Worm (Caenorhabditis elegans) whole organism, L2 larva: Measurements from ENCODE around the gene R02E4.3.
A peak's percentile ranks its signal among the peaks of the same experiment; 100 is the strongest.

Source experiments
- F13H6.1 ChIP-seq: sonication (generic microtip); optimal IDR thresholded peaks from 2 replicates; lab custom pipeline; 2016; ENCODE audit warnings: missing genetic modification characterization, missing compliant biosample characterization
- Y55F3AM.14 ChIP-seq: fragments of 200-800 bp; sonication (Bioruptor generic); optimal IDR thresholded peaks from 2 replicates; lab custom pipeline; 2018; ENCODE audit warnings: mild to moderate bottlenecking, missing genetic modification characterization, missing compliant biosample characterization
- ZK546.5 ChIP-seq: sonication (generic microtip); optimal IDR thresholded peaks from 2 replicates; lab custom pipeline; 2017; ENCODE audit warnings: missing biosample characterization, missing genetic modification characterization
- alr-1 ChIP-seq: fragments of 150-350 bp; optimal IDR thresholded peaks from 2 replicates; lab custom pipeline; 2014; ENCODE audit warnings: missing biosample characterization, missing genetic modification characterization
- aly-2 ChIP-seq: fragments of 150-350 bp; optimal IDR thresholded peaks from 2 replicates; lab custom pipeline; 2014; ENCODE audit warnings: missing biosample characterization, missing genetic modification characterization
- ama-1 ChIP-seq: fragments of 150-350 bp; optimal IDR thresholded peaks from 2 replicates; lab custom pipeline; 2018; ENCODE audit warnings: inconsistent platforms
- blmp-1 ChIP-seq: sonication (generic microtip); optimal IDR thresholded peaks from 2 replicates; lab custom pipeline; 2017; ENCODE audit warnings: missing genetic modification characterization, mild to moderate bottlenecking, missing compliant biosample characterization, antibody characterized with exemption, moderate library complexity; ENCODE audit not compliant: insufficient read depth
- ceh-82 ChIP-seq: fragments of 150-350 bp; optimal IDR thresholded peaks from 2 replicates; lab custom pipeline; 2014; ENCODE audit warnings: missing biosample characterization, missing genetic modification characterization
- crh-2 ChIP-seq: sonication (generic microtip); optimal IDR thresholded peaks from 2 replicates; lab custom pipeline; 2017; ENCODE audit warnings: missing biosample characterization, missing genetic modification characterization
- dmd-4 ChIP-seq: sonication (generic microtip); optimal IDR thresholded peaks from 2 replicates; lab custom pipeline; 2017; ENCODE audit warnings: missing biosample characterization, missing genetic modification characterization
- elt-3 ChIP-seq: sonication (generic microtip); optimal IDR thresholded peaks from 2 replicates; lab custom pipeline; 2017; ENCODE audit warnings: missing biosample characterization, missing genetic modification characterization
- fos-1 ChIP-seq: fragments of 150-350 bp; optimal IDR thresholded peaks from 2 replicates; lab custom pipeline; 2014; ENCODE audit warnings: missing biosample characterization, missing genetic modification characterization
- gmeb-1 ChIP-seq: fragments of 150-350 bp; optimal IDR thresholded peaks from 2 replicates; lab custom pipeline; 2014; ENCODE audit warnings: missing biosample characterization, missing genetic modification characterization
- lin-11 ChIP-seq: fragments of 150-350 bp; sonication (generic microtip); optimal IDR thresholded peaks from 2 replicates; lab custom pipeline; 2014; ENCODE audit warnings: missing biosample characterization, missing genetic modification characterization, inconsistent platforms, mixed read lengths
- lin-13 ChIP-seq: fragments of 150-350 bp; optimal IDR thresholded peaks from 2 replicates; lab custom pipeline; 2014; ENCODE audit warnings: missing biosample characterization, missing genetic modification reagents, missing genetic modification characterization
- lin-39 ChIP-seq: fragments of 150-350 bp; optimal IDR thresholded peaks from 2 replicates; lab custom pipeline; 2014; ENCODE audit warnings: missing biosample characterization, missing genetic modification reagents, missing genetic modification characterization
- lsy-2 ChIP-seq, 2 experiments: fragments of 150-350 bp in 1 of 2; sonication (generic microtip) in 1 of 2; optimal IDR thresholded peaks; 2 replicates each; lab custom pipeline; 2014 to 2017; ENCODE audit warnings: missing biosample characterization in 2 of 2, missing genetic modification characterization in 2 of 2
- mab-5 ChIP-seq: fragments of 150-350 bp; optimal IDR thresholded peaks from 2 replicates; lab custom pipeline; 2014; ENCODE audit warnings: missing biosample characterization, missing genetic modification characterization
- mbf-1 ChIP-seq: sonication (generic microtip); optimal IDR thresholded peaks from 2 replicates; lab custom pipeline; 2017; ENCODE audit warnings: missing biosample characterization, missing genetic modification characterization
- mdl-1 ChIP-seq, 2 experiments: fragments of 150-350 bp in 1 of 2; sonication (generic microtip) in 1 of 2; optimal IDR thresholded peaks; 2 replicates each; lab custom pipeline; 2017; ENCODE audit warnings: missing biosample characterization in 2 of 2, missing genetic modification characterization in 2 of 2
- nhr-10 ChIP-seq: sonication (generic microtip); optimal IDR thresholded peaks from 2 replicates; lab custom pipeline; 2017; ENCODE audit warnings: missing biosample characterization, missing genetic modification characterization
- nhr-11 ChIP-seq: fragments of 150-350 bp; optimal IDR thresholded peaks from 2 replicates; lab custom pipeline; 2014; ENCODE audit warnings: missing biosample characterization, missing genetic modification characterization
- nhr-12 ChIP-seq: fragments of 150-350 bp; optimal IDR thresholded peaks from 2 replicates; lab custom pipeline; 2014; ENCODE audit warnings: missing biosample characterization, missing genetic modification characterization
- nhr-129 ChIP-seq: fragments of 150-350 bp; optimal IDR thresholded peaks from 2 replicates; lab custom pipeline; 2014; ENCODE audit warnings: missing biosample characterization, missing genetic modification characterization
- nhr-21 ChIP-seq: fragments of 150-350 bp; optimal IDR thresholded peaks from 2 replicates; lab custom pipeline; 2014; ENCODE audit warnings: missing biosample characterization, missing genetic modification characterization
- nhr-23 ChIP-seq: fragments of 150-350 bp; optimal IDR thresholded peaks from 2 replicates; lab custom pipeline; 2014; ENCODE audit warnings: missing biosample characterization, missing genetic modification reagents, missing genetic modification characterization
- nhr-237 ChIP-seq: fragments of 150-350 bp; optimal IDR thresholded peaks from 2 replicates; lab custom pipeline; 2014; ENCODE audit warnings: missing biosample characterization, missing genetic modification characterization
- nhr-77 ChIP-seq: fragments of 150-350 bp; optimal IDR thresholded peaks from 2 replicates; lab custom pipeline; 2014; ENCODE audit warnings: missing biosample characterization, missing genetic modification characterization
- peb-1 ChIP-seq: fragments of 150-350 bp; optimal IDR thresholded peaks from 2 replicates; lab custom pipeline; 2014; ENCODE audit warnings: missing biosample characterization, missing genetic modification characterization
- sem-4 ChIP-seq: fragments of 150-350 bp; optimal IDR thresholded peaks from 2 replicates; lab custom pipeline; 2014; ENCODE audit warnings: missing biosample characterization, missing genetic modification reagents, missing genetic modification characterization
- skn-1 ChIP-seq: sonication (generic microtip); optimal IDR thresholded peaks from 2 replicates; lab custom pipeline; 2017; ENCODE audit warnings: missing biosample characterization, missing genetic modification characterization
- sma-3 ChIP-seq: sonication (generic microtip); optimal IDR thresholded peaks from 2 replicates; lab custom pipeline; 2016; ENCODE audit warnings: missing genetic modification reagents, missing genetic modification characterization, missing compliant biosample characterization
- sma-9 ChIP-seq, 2 experiments: fragments of 150-350 bp in 1 of 2; sonication (generic microtip) in 1 of 2; optimal IDR thresholded peaks; 2 replicates each; lab custom pipeline; 2014 to 2016; ENCODE audit warnings: missing genetic modification characterization in 2 of 2, mild to moderate bottlenecking in 1 of 2, missing biosample characterization in 1 of 2, missing compliant biosample characterization in 1 of 2, missing genetic modification reagents in 1 of 2, moderate library complexity in 1 of 2
- snpc-4 ChIP-seq: fragments of 150-350 bp; optimal IDR thresholded peaks from 2 replicates; lab custom pipeline; 2014; ENCODE audit warnings: missing biosample characterization, missing genetic modification characterization
- unc-39 ChIP-seq: fragments of 150-350 bp; optimal IDR thresholded peaks from 2 replicates; lab custom pipeline; 2014; ENCODE audit warnings: missing biosample characterization, missing genetic modification characterization
- unc-55 ChIP-seq: fragments of 150-350 bp; sonication (generic microtip); optimal IDR thresholded peaks from 3 replicates; lab custom pipeline; 2014; ENCODE audit warnings: missing biosample characterization, missing genetic modification reagents, missing genetic modification characterization
- unc-62 ChIP-seq: fragments of 150-350 bp; optimal IDR thresholded peaks from 2 replicates; lab custom pipeline; 2014; ENCODE audit warnings: missing biosample characterization, missing genetic modification reagents, missing genetic modification characterization
- zag-1 ChIP-seq: fragments of 150-350 bp; optimal IDR thresholded peaks from 2 replicates; lab custom pipeline; 2014; ENCODE audit warnings: missing biosample characterization, missing genetic modification characterization

The R02E4.3 gene

ce11 chrX:4131354-4131753 lies 29.4 kb upstream of the R02E4.3 start:
- TF ChIP-seq nhr-237 (no peak), ZK546.5 (tag; lab: Kevin White, UChicago) (no peak), mbf-1 (tag; lab: Kevin White, UChicago) (no peak), sem-4 (tag; lab: Kevin White, UChicago) (no peak), nhr-23 (no peak), ceh-82 (tag; lab: Kevin White, UChicago) (no peak), F13H6.1 (tag; lab: Kevin White, UChicago) (peak; percentile 36), nhr-12 (tag; lab: Kevin White, UChicago) (no peak), nhr-129 (tag; lab: Kevin White, UChicago) (peak; percentile 57), lsy-2 (tag; optimal IDR thresholded peaks at IDR 0.05; lab: Kevin White, UChicago) (peak in 1 of 2 experiments; percentile 51), sma-9 (GFP tag; optimal IDR thresholded peaks at IDR 0.05; lab: Kevin White, UChicago) (peak; percentile 52), sma-9 (tag; optimal IDR thresholded peaks at IDR 0.05; lab: Kevin White, UChicago) (no peak), aly-2 (tag; lab: Kevin White, UChicago) (no peak)

- TF ChIP-seq crh-2 (tag; lab: Kevin White, UChicago) (no peak), lin-11 (tag; lab: Kevin White, UChicago) (no peak), nhr-10 (tag; lab: Kevin White, UChicago) (no peak), alr-1 (tag; lab: Kevin White, UChicago) (no peak), mdl-1 (tag; optimal IDR thresholded peaks at IDR 0.05; lab: Kevin White, UChicago) (no peak), ama-1 (lab: Kevin White, UChicago) (no peak), lin-39 (tag; lab: Kevin White, UChicago) (no peak), ceh-82 (tag; lab: Kevin White, UChicago) (no peak), nhr-77 (tag; lab: Kevin White, UChicago) (no peak), gmeb-1 (tag; lab: Kevin White, UChicago) (no peak), dmd-4 (tag; lab: Kevin White, UChicago) (no peak), unc-62 (GFP tag; lab: Kevin White, UChicago) (no peak), sem-4 (tag; lab: Kevin White, UChicago) (no peak), blmp-1 (tag; lab: Kevin White, UChicago) (no peak), Y55F3AM.14 (no peak), zag-1 (tag; lab: Kevin White, UChicago) (no peak), nhr-21 (tag; lab: Kevin White, UChicago) (no peak)
Measured at ce11 chrX:4128684-4129083, 26.8 kb upstream of the R02E4.3 start.

- TF ChIP-seq mdl-1 (tag; optimal IDR thresholded peaks at IDR 0.05; lab: Kevin White, UChicago) (no peak), crh-2 (tag; lab: Kevin White, UChicago) (no peak), snpc-4 (tag; lab: Kevin White, UChicago) (no peak), zag-1 (tag; lab: Kevin White, UChicago) (no peak), Y55F3AM.14 (no peak), peb-1 (tag; lab: Kevin White, UChicago) (no peak), unc-55 (no peak), skn-1 (tag; lab: Kevin White, UChicago) (no peak), lsy-2 (tag; optimal IDR thresholded peaks at IDR 0.05; lab: Kevin White, UChicago) (no peak), lin-13 (GFP tag; lab: Kevin White, UChicago) (no peak), nhr-11 (tag; lab: Kevin White, UChicago) (no peak), unc-39 (no peak), gmeb-1 (tag; lab: Kevin White, UChicago) (no peak), nhr-12 (tag; lab: Kevin White, UChicago) (no peak), sma-9 (GFP tag; optimal IDR thresholded peaks at IDR 0.05; lab: Kevin White, UChicago) (no peak), sma-9 (tag; optimal IDR thresholded peaks at IDR 0.05; lab: Kevin White, UChicago) (no peak), fos-1 (tag; lab: Kevin White, UChicago) (no peak)
Measured at ce11 chrX:4125165-4125803, 23.4 kb upstream of the R02E4.3 start.

- TF ChIP-seq nhr-237 (no peak), elt-3 (tag; lab: Kevin White, UChicago) (no peak), fos-1 (tag; lab: Kevin White, UChicago) (no peak), nhr-21 (tag; lab: Kevin White, UChicago) (no peak), F13H6.1 (tag; lab: Kevin White, UChicago) (no peak), mab-5 (tag; lab: Kevin White, UChicago) (no peak), Y55F3AM.14 (no peak), sma-3 (GFP tag; lab: Kevin White, UChicago) (no peak), zag-1 (tag; lab: Kevin White, UChicago) (no peak), nhr-129 (tag; lab: Kevin White, UChicago) (no peak), sem-4 (tag; lab: Kevin White, UChicago) (no peak)
Measured at ce11 chrX:4123368-4123767, 21.4 kb upstream of the R02E4.3 start.
